Worm (Caenorhabditis elegans): Measurements from ENCODE around the gene R07B7.9.

Gene R07B7.9

DNA sequence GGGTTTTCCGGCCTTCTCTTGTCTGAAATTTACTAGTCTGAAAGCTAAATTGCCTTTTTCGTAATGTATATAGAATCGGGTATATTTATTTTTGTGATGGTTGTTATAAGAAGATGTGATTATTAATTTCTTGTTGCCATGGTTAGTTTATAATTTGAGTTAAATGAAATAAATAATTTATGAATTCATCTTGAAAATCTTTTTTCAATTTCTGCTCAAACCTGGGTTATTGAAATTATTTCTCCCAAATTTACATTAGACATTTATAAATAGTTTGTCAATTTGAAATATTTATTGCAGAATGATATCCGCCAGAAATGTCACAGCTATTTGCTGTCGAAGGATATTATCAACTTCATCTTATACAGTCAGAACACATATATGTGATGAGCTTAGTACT lies 31.7 kb downstream of the R07B7.9 start, which contains the start of gene dars-2:
dars-2 (plus strand) TSS at position 301 of the 400 bp plus-strand sequence.
- TF ChIP-seq B0310.2 (tag; optimal IDR thresholded peaks at IDR 0.05) (no peak), tbx-11 (GFP tag; IDR thresholded peaks at IDR 0.05) (no peak), flt-1 (GFP tag; IDR thresholded peaks at IDR 0.05) (no peak)

DNA sequence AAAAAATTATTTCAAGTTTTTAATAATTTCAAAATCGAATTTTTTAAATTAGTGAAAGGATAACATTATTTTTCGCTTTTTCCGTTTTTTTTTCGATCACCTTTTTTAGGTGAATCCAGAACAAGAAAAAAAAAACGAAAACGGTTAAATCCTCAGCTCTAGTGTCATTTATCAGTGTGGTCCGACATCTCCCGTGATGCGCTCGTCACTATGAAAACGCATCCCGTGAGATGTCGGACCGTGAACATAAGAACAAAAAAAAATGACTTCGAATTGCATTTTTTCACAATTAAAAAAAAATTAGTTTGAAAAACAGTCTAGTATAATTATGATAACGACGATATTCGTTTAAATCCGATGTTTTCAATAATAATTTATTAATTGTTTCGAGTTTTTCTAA lies 32.4 kb downstream of the R07B7.9 start:
- TF ChIP-seq pes-1 (GFP tag; IDR thresholded peaks at IDR 0.05) (no peak), ceh-13 (GFP tag; optimal IDR thresholded peaks at IDR 0.05) (no peak), hmg-4 (GFP tag; optimal IDR thresholded peaks at IDR 0.05) (no peak), ceh-36 (tag; optimal IDR thresholded peaks at IDR 0.05) (no peak), tbx-11 (GFP tag; IDR thresholded peaks at IDR 0.05) (no peak), flt-1 (GFP tag; IDR thresholded peaks at IDR 0.05) (no peak), ama-1 (optimal IDR thresholded peaks at IDR 0.05) (no peak), hmbx-1 (tag; optimal IDR thresholded peaks at IDR 0.05) (no peak), F13C5.2 (tag; optimal IDR thresholded peaks at IDR 0.05) (no peak), hnd-1 (tag; optimal IDR thresholded peaks at IDR 0.05) (no peak), sea-1 (GFP tag; conservative IDR thresholded peaks at IDR 0.05) (no peak), ets-7 (tag; optimal IDR thresholded peaks at IDR 0.05) (no peak), aly-1 (tag; optimal IDR thresholded peaks at IDR 0.05) (no peak), tbx-37 (GFP tag; conservative IDR thresholded peaks at IDR 0.05) (no peak)

DNA sequence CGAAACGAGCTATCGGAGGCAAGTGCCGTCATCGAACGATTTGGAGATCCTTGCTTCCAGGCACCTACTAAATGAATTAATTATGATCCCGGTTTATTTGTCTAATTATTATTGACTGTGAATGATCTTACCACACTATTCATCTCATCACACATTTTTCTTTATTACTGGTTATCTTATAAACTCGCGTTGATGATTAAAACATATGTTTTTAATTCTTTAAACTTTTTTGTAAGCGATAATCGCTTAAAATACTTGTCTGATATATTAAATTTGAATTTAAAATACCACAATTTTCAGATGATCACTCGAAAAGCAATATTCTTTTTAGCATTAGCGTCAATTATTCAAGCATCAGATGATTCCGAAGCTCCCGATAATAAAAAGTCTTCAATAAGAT lies 35.0 kb downstream of the R07B7.9 start, which contains the start of gene F10C2.5:
F10C2.5 (plus strand) TSS at position 301 of the 400 bp plus-strand sequence.
- TF ChIP-seq pes-1 (GFP tag; IDR thresholded peaks at IDR 0.05) (no peak), ets-7 (tag; optimal IDR thresholded peaks at IDR 0.05) (no peak), flt-1 (GFP tag; IDR thresholded peaks at IDR 0.05) (no peak), hnd-1 (tag; optimal IDR thresholded peaks at IDR 0.05) (no peak), sea-1 (GFP tag; conservative IDR thresholded peaks at IDR 0.05) (no peak), tbx-11 (GFP tag; IDR thresholded peaks at IDR 0.05) (no peak), scrt-1 (GFP tag; IDR thresholded peaks at IDR 0.05) (no peak), ama-1 (optimal IDR thresholded peaks at IDR 0.05) (no peak), aly-1 (tag; optimal IDR thresholded peaks at IDR 0.05) (no peak), tbx-37 (GFP tag; conservative IDR thresholded peaks at IDR 0.05) (no peak), F13C5.2 (tag; optimal IDR thresholded peaks at IDR 0.05) (no peak), tra-4 (tag; optimal IDR thresholded peaks at IDR 0.05) (no peak), hmg-4 (GFP tag; optimal IDR thresholded peaks at IDR 0.05) (no peak)

DNA sequence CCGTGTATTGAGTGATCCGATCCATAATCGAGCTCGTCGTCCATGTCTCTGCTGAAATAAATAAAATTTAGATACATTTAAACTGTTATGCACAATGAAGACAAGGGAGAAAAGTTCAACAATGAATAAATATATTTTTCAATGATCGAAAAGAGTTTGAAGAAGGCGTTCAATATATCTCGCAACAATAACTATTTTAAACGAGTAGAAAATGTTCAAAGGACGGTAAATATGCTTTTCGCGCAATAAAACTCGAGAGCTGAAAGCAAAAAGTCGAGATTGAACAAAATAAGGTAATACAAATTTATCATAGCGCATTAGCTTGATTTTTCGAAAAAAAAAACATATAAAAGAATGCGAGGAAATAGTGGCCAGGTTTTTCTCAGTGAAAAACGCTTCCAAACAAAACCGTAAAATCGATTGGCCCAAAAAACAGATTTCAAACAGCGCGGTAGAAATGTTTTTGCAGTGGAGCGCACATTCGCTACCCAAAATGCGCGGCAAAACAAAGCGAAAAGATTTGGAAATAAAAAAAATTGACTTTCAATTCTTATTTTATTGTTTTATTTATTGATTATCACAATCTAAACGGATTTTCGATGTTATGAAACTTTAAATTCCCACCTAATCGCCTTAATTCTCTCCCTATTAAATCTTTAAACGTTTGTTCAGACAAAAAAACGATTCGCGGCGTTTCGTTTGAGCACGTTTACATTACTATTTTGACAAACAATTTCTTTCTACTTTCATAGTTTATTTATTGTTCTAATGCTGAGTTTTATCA lies 39.2 kb downstream of the R07B7.9 start, which contains the start of the genes kup-1 and F10C2.4:
kup-1 (minus strand) TSS at position 51 of the 784 bp plus-strand sequence.
F10C2.4 (plus strand) TSS at position 734 of the 784 bp plus-strand sequence.
- TF ChIP-seq tbx-37 (GFP tag; conservative IDR thresholded peaks at IDR 0.05) (no peak), F13C5.2 (tag; optimal IDR thresholded peaks at IDR 0.05) (no peak), pes-1 (GFP tag; IDR thresholded peaks at IDR 0.05) (no peak), ceh-36 (tag; optimal IDR thresholded peaks at IDR 0.05) (no peak), ceh-13 (GFP tag; optimal IDR thresholded peaks at IDR 0.05) (no peak), tbx-11 (GFP tag; IDR thresholded peaks at IDR 0.05) (no peak), ama-1 (optimal IDR thresholded peaks at IDR 0.05) (no peak), hnd-1 (tag; optimal IDR thresholded peaks at IDR 0.05) (no peak), hmg-4 (GFP tag; optimal IDR thresholded peaks at IDR 0.05) (no peak), flt-1 (GFP tag; IDR thresholded peaks at IDR 0.05) (no peak)

DNA sequence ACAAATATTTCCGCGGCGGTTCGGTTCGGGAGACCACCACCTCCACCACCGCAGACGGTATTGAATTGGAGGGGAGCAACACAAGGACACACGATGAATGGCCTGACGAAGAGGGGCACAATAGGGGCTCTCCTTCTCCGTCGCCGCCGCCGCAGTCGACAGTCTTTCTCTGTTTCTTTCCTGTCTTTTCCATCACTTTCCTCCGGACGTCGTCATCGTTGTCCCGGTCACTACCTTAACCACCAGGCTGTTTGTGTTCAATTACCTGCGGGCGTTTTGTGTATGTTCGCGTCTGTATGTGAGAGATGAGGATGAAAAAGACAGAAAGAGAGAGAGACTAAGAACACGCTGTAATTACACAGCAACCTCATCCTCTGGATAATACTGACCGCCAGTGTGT lies 40.4 kb downstream of the R07B7.9 start:
- TF ChIP-seq sea-1 (GFP tag; conservative IDR thresholded peaks at IDR 0.05) (0 out of 2 replicates have a peak, but pooled peaks have one; percentile 7), scrt-1 (GFP tag; IDR thresholded peaks at IDR 0.05) (no peak), hmg-4 (GFP tag; optimal IDR thresholded peaks at IDR 0.05) (peak; percentile 52)

DNA sequence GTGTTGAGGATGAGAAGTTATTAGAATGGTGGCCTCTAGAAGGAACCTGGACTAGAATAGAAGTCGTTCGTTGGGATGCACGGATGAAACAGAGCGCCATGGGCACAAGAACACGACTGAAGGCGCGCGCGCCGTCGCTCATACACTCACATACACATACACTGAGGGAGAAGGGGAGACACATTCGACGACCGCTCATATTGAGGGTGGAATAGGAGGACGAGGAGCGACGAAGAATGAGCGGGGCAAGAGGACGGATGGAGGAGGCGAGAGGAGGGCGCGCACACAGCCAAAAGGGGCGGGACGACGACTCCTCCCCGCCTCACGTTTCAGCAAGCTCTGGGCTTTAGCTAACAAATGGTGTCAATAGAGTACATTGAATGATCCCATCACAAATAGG lies 41.4 kb downstream of the R07B7.9 start:
- TF ChIP-seq ceh-36 (tag; optimal IDR thresholded peaks at IDR 0.05) (no peak), pes-1 (GFP tag; IDR thresholded peaks at IDR 0.05) (no peak), ceh-13 (GFP tag; optimal IDR thresholded peaks at IDR 0.05) (no peak), aly-1 (tag; optimal IDR thresholded peaks at IDR 0.05) (peak; percentile 8), tbx-37 (GFP tag; conservative IDR thresholded peaks at IDR 0.05) (no peak), F13C5.2 (tag; optimal IDR thresholded peaks at IDR 0.05) (no peak), tra-4 (tag; optimal IDR thresholded peaks at IDR 0.05) (no peak), scrt-1 (GFP tag; IDR thresholded peaks at IDR 0.05) (peak; percentile 54; the same call in 1 of the 2 replicates), hmbx-1 (tag; optimal IDR thresholded peaks at IDR 0.05) (no peak), ets-7 (tag; optimal IDR thresholded peaks at IDR 0.05) (no peak), hnd-1 (tag; optimal IDR thresholded peaks at IDR 0.05) (no peak), hmg-4 (GFP tag; optimal IDR thresholded peaks at IDR 0.05) (peak; percentile 62), sea-1 (GFP tag; conservative IDR thresholded peaks at IDR 0.05) (no peak), flt-1 (GFP tag; IDR thresholded peaks at IDR 0.05) (no peak), tbx-11 (GFP tag; IDR thresholded peaks at IDR 0.05) (no peak), ama-1 (optimal IDR thresholded peaks at IDR 0.05) (no peak)

DNA sequence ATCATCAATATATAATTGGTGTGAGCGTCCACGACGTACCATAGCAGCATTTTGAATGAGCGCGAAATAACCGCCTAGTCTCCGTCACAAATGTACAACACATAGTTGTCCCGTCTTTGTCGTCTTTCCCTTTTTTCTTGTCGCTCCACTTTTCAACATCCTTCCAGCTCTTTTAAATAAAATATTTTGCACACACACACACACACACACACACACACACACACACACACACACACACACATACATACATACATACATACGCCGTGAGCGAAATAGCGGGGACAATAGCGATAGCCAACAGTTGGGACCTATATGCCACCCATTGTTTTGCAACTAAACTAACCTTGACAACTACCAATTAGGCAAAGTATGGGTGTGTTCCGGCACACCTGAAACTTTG lies 41.9 kb downstream of the R07B7.9 start:
- no peak for TF ChIP-seq B0310.2 (tag; optimal IDR thresholded peaks at IDR 0.05)

DNA sequence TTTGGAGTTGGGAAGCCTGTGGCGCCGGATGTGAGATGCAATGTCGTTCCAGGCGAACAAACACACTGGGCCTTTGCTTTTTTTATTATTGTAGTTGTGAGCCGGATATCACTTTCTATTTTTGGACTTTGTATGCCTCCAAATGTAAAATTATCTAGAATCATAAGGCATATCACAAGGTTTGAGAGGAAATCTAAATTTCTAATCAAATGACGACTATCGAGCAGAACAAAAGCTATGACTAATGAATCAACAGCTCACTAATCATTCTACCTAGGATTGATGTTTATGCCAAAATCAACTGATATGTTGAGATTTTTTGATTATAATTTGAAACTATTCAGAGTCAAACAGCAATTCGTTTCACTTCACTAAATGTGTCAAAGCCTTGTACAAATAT lies 42.3 kb downstream of the R07B7.9 start:
- no peak for TF ChIP-seq ets-7 (tag; optimal IDR thresholded peaks at IDR 0.05)
- TF ChIP-seq tra-4 (tag; optimal IDR thresholded peaks at IDR 0.05) = no peak
- no peak for TF ChIP-seq tbx-11 (GFP tag; IDR thresholded peaks at IDR 0.05)
- no peak for TF ChIP-seq F13C5.2 (tag; optimal IDR thresholded peaks at IDR 0.05)
- no peak for TF ChIP-seq flt-1 (GFP tag; IDR thresholded peaks at IDR 0.05)
- TF ChIP-seq hnd-1 (tag; optimal IDR thresholded peaks at IDR 0.05) = no peak
- no peak for TF ChIP-seq hmbx-1 (tag; optimal IDR thresholded peaks at IDR 0.05)
- no peak for TF ChIP-seq ceh-13 (GFP tag; optimal IDR thresholded peaks at IDR 0.05)
- no peak for TF ChIP-seq hmg-4 (GFP tag; optimal IDR thresholded peaks at IDR 0.05)
- TF ChIP-seq scrt-1 (GFP tag; IDR thresholded peaks at IDR 0.05) = no peak
- no peak for TF ChIP-seq tbx-37 (GFP tag; conservative IDR thresholded peaks at IDR 0.05)
- TF ChIP-seq ama-1 (optimal IDR thresholded peaks at IDR 0.05) = no peak
- no peak for TF ChIP-seq ceh-36 (tag; optimal IDR thresholded peaks at IDR 0.05)
- no peak for TF ChIP-seq aly-1 (tag; optimal IDR thresholded peaks at IDR 0.05)
- no peak for TF ChIP-seq sea-1 (GFP tag; conservative IDR thresholded peaks at IDR 0.05)
